ENCODE assay signal across 1 fruit fly cellular context in the genomic region with DNA sequence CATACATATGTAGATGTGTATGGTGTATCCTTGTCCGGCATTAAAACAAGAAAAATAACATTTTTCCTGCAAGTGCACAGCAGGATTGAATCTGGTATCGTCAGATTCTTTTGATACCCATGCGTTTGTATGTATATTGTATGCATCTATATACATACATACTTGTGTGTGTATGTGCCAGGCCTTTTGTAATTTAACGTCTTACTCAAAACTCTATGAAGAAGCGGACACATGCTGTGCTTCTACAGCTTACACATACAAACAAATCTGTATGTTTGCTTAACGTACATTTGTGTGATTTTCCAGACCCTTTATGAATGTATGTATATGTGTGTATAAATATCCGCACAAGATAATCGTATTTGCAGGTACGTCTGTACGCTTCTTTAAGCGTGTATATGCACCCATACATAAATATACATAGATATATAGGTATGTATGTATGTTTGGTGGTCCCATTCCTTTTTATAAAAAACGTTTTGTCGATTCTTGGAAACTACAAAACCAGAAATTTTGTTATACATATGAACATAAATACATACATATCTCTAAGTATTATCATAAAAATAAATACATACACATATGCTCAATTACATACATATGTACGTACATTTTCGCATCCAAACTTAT.
A peak's percentile ranks its signal among the peaks of the same experiment; 100 is the strongest.
TF ChIP-seq lines count a peak whose summit lies in the region.

No protein-coding gene starts in this region.

TF ChIP-seq in whole organism, embryonic, 481 proteins besides CTCF, POLR2A, EP300 and RAD21 (continued from another document):
- TF ChIP-seq pzg (GFP tag; optimal IDR thresholded peaks at IDR 0.05; lab: Kevin White, UChicago): no peak
- peak; percentile 12 for TF ChIP-seq exex (tag; optimal IDR thresholded peaks at IDR 0.05; lab: Kevin White, UChicago)
- no peak for TF ChIP-seq scrt (GFP tag; optimal IDR thresholded peaks at IDR 0.05; lab: Kevin White, UChicago)
- no peak for TF ChIP-seq Aef1 (GFP tag; IDR thresholded peaks at IDR 0.05; lab: Robert Waterston, UW)
- TF ChIP-seq CG17328 (GFP tag; IDR thresholded peaks at IDR 0.05; lab: Robert Waterston, UW): no peak
- no peak for TF ChIP-seq Blimp-1 (GFP tag; optimal IDR thresholded peaks at IDR 0.05; lab: Kevin White, UChicago)
- TF ChIP-seq ftz-f1 (GFP tag; optimal IDR thresholded peaks at IDR 0.05; lab: Kevin White, UChicago): no peak
- no peak for TF ChIP-seq Mad (GFP tag; optimal IDR thresholded peaks at IDR 0.05; lab: Kevin White, UChicago)
- TF ChIP-seq mam (GFP tag; optimal IDR thresholded peaks at IDR 0.05; lab: Kevin White, UChicago): no peak
